Fruit fly (Drosophila melanogaster): Measurements from ENCODE around the gene CG32536.

DNA sequence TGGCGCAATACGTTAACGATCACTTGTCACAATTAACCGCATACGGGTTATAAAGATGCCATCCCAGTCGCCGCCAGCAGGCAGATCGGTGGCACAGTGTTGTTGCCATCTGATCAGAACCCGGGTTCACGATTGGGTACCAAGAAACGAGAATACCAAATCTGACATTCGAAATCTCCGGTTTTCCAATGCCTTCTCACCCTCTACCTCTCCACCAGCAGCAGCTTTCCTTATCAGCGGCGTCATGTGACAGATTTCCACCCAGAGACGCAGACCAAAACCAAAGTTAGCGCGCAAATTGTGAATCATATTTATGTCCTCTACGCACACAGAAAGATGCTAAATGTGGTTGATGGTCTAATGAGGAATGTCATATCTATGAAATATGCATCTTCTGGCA is 38.1 kb downstream of the CG32536 start:
- TF ChIP-seq Mnt (GFP tag; optimal IDR thresholded peaks at IDR 0.05): no peak
- no peak for TF ChIP-seq kay (GFP tag; ENCODE audit: borderline replicate concordance)
- TF ChIP-seq CG1620 (GFP tag; optimal IDR thresholded peaks at IDR 0.05): no peak
- TF ChIP-seq CG5204 (GFP tag; optimal IDR thresholded peaks at IDR 0.05): no peak
- TF ChIP-seq Hr96 (GFP tag; optimal IDR thresholded peaks at IDR 0.05): no peak
- TF ChIP-seq cnc (optimal IDR thresholded peaks at IDR 0.05): no peak
- no peak for TF ChIP-seq CG7101 (tag; optimal IDR thresholded peaks at IDR 0.05)

Data from whole organism, adult.